Worm (Caenorhabditis elegans): ENCODE results near the gene C35D10.17.

The C35D10.17 gene

ce11 chrIII:4905405-4905804, 38.5 kb downstream of the C35D10.17 start, which contains the start of gene F26F4.8 (continued):
- TF ChIP-seq nhr-47 (tag; optimal IDR thresholded peaks at IDR 0.05) (peak; percentile 66), skn-1 (tag; optimal IDR thresholded peaks at IDR 0.05) (no peak), ama-1 (optimal IDR thresholded peaks at IDR 0.05) (no peak), mep-1 (tag; optimal IDR thresholded peaks at IDR 0.05) (peak; percentile 39), dsc-1 (tag; optimal IDR thresholded peaks at IDR 0.05) (peak; percentile 53), aha-1 (tag; optimal IDR thresholded peaks at IDR 0.05) (no peak), ceh-8 (GFP tag; optimal IDR thresholded peaks at IDR 0.05) (no peak), aly-2 (tag; optimal IDR thresholded peaks at IDR 0.05) (no peak), rnt-1 (tag; optimal IDR thresholded peaks at IDR 0.05) (peak; percentile 59), zip-4 (GFP tag; optimal IDR thresholded peaks at IDR 0.05) (no peak), lin-39 (tag; optimal IDR thresholded peaks at IDR 0.05) (no peak), lin-15B (tag; optimal IDR thresholded peaks at IDR 0.05) (peak; percentile 30), vab-15 (tag; optimal IDR thresholded peaks at IDR 0.05) (no peak), mef-2 (tag; optimal IDR thresholded peaks at IDR 0.05) (no peak), lin-14 (GFP tag; optimal IDR thresholded peaks at IDR 0.05) (peak; percentile 64), ceh-90 (tag; optimal IDR thresholded peaks at IDR 0.05) (peak; percentile 94), grh-1 (GFP tag; IDR thresholded peaks at IDR 0.05) (no peak), mab-9 (GFP tag; IDR thresholded peaks at IDR 0.05) (no peak), zag-1 (tag; optimal IDR thresholded peaks at IDR 0.05) (no peak), nhr-71 (tag; optimal IDR thresholded peaks at IDR 0.05) (peak; percentile 68), nhr-76 (tag; optimal IDR thresholded peaks at IDR 0.05) (no peak), ces-1 (GFP tag; optimal IDR thresholded peaks at IDR 0.05) (no peak), ceh-88 (GFP tag; IDR thresholded peaks at IDR 0.05) (no peak), snpc-4 (tag; optimal IDR thresholded peaks at IDR 0.05) (peak; percentile 16), efl-1 (optimal IDR thresholded peaks at IDR 0.05) (peak; percentile 61 to 76), efl-1 (GFP tag; optimal IDR thresholded peaks at IDR 0.05 in 1 of 2) (peak; percentile 84 to 98), ceh-63 (GFP tag; optimal IDR thresholded peaks at IDR 0.05) (no peak), lsy-2 (tag; optimal IDR thresholded peaks at IDR 0.05) (peak; percentile 35 to 51), tlp-1 (tag; optimal IDR thresholded peaks at IDR 0.05) (no peak), irx-1 (tag; optimal IDR thresholded peaks at IDR 0.05) (peak; percentile 88), F16B12.6 (tag; optimal IDR thresholded peaks at IDR 0.05) (no peak), hlh-17 (GFP tag; optimal IDR thresholded peaks at IDR 0.05; ENCODE audit: borderline replicate concordance) (no peak), Y116A8C.19 (tag; optimal IDR thresholded peaks at IDR 0.05; ENCODE audit: borderline replicate concordance) (peak; percentile 5), nhr-20 (tag; optimal IDR thresholded peaks at IDR 0.05) (peak; percentile 46), fos-1 (tag; optimal IDR thresholded peaks at IDR 0.05) (no peak), nhr-237 (tag; optimal IDR thresholded peaks at IDR 0.05) (no peak), isw-1 (GFP tag; IDR thresholded peaks at IDR 0.05) (peak; percentile 37), nhr-85 (tag) (peak; percentile 69), lin-13 (GFP tag; optimal IDR thresholded peaks at IDR 0.05) (no peak), alr-1 (tag; optimal IDR thresholded peaks at IDR 0.05; ENCODE audit: borderline replicate concordance) (no peak), nhr-90 (tag; optimal IDR thresholded peaks at IDR 0.05; ENCODE audit: poor library complexity) (peak; percentile 63), nhr-11 (tag; optimal IDR thresholded peaks at IDR 0.05) (no peak), unc-86 (tag; optimal IDR thresholded peaks at IDR 0.05) (peak; percentile 26), hpl-2 (GFP tag; optimal IDR thresholded peaks at IDR 0.05) (no peak), pqm-1 (tag; optimal IDR thresholded peaks at IDR 0.05) (no peak), nhr-28 (tag; optimal IDR thresholded peaks at IDR 0.05) (no peak)

ce11 chrIII:4906365-4906764, 39.5 kb downstream of the C35D10.17 start:
- no peak for TF ChIP-seq pax-3 (tag; optimal IDR thresholded peaks at IDR 0.05)
- no peak for TF ChIP-seq ama-1 (optimal IDR thresholded peaks at IDR 0.05)
- peak; percentile 63 for TF ChIP-seq blmp-1 (tag; optimal IDR thresholded peaks at IDR 0.05)
- peak; percentile 8 for TF ChIP-seq nhr-85 (tag)
- TF ChIP-seq tbx-2 (tag; optimal IDR thresholded peaks at IDR 0.05): no peak
- TF ChIP-seq nhr-19 (GFP tag; conservative IDR thresholded peaks at IDR 0.05): no peak
- TF ChIP-seq elt-2 (tag; optimal IDR thresholded peaks at IDR 0.05): peak; percentile 32
- TF ChIP-seq lin-14 (GFP tag; optimal IDR thresholded peaks at IDR 0.05): peak; percentile 16
- peak in 1 of 6 experiments; percentile 51 for TF ChIP-seq elt-3 (tag; optimal IDR thresholded peaks at IDR 0.05)
- no peak for TF ChIP-seq nhr-47 (tag; optimal IDR thresholded peaks at IDR 0.05)

Measured in whole organism, L1 larva.